Worm (Caenorhabditis elegans) whole organism, mixed stage, embryonic: ENCODE measurements around the gene droe-8.

ENCODE experiments used
- elt-3 ChIP-seq: fragments of 150-350 bp; optimal IDR thresholded peaks from 2 replicates; lab custom pipeline; 2014; ENCODE audit warnings: missing biosample characterization, missing genetic modification characterization
- lsy-2 ChIP-seq: fragments of 150-350 bp; optimal IDR thresholded peaks from 2 replicates; lab custom pipeline; 2014; ENCODE audit warnings: missing biosample characterization, missing genetic modification characterization
- mls-2 ChIP-seq: sonication (generic microtip); optimal IDR thresholded peaks from 2 replicates; lab custom pipeline; 2016; ENCODE audit warnings: mild to moderate bottlenecking, missing genetic modification characterization, moderate library complexity, missing compliant biosample characterization
- nhr-12 ChIP-seq: fragments of 150-350 bp; optimal IDR thresholded peaks from 2 replicates; lab custom pipeline; 2014; ENCODE audit warnings: missing biosample characterization, missing genetic modification characterization
- nhr-237 ChIP-seq: fragments of 150-350 bp; optimal IDR thresholded peaks from 2 replicates; lab custom pipeline; 2014; ENCODE audit warnings: missing biosample characterization, missing genetic modification characterization
- snpc-4 ChIP-seq: fragments of 150-350 bp; optimal IDR thresholded peaks from 2 replicates; lab custom pipeline; 2014; ENCODE audit warnings: missing biosample characterization, missing genetic modification characterization
- unc-120 ChIP-seq: sonication (generic microtip); optimal IDR thresholded peaks from 2 replicates; lab custom pipeline; 2017; ENCODE audit warnings: missing genetic modification characterization, missing compliant biosample characterization; ENCODE audit not compliant: poor library complexity, severe bottlenecking
- unc-62 ChIP-seq: fragments of 150-350 bp; optimal IDR thresholded peaks from 2 replicates; lab custom pipeline; 2014; ENCODE audit warnings: missing biosample characterization, missing genetic modification reagents, missing genetic modification characterization

DNA sequence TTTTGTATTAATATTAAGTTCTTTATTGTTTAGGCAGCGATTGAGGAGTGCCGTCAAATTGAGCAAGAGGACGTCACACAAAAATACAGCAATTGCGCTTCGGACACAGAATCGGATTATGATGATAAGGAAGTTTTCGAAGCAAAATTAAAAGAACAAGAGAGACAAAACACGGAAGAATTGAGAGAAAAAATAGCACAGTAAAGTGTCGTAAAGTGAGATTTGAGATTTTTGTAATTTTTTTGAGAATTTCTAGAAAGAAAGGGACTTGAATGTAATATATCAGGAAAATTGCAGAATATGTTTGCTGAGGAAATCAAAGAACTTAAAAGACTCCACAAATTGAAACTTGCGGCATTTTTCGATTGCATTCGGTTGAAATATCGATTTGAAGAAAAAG is 28.3 kb downstream of the droe-8 start, which contains the start of gene B0507.4:
- TF ChIP-seq snpc-4 (tag; lab: Kevin White, UChicago) (no peak), nhr-237 (tag; lab: Kevin White, UChicago) (no peak), elt-3 (no peak), nhr-12 (no peak), unc-120 (tag; lab: Kevin White, UChicago) (no peak), mls-2 (no peak), unc-62 (GFP tag; lab: Kevin White, UChicago) (no peak), lsy-2 (tag; lab: Kevin White, UChicago) (no peak)
